Fruit fly (Drosophila melanogaster) whole organism, embryonic: ENCODE results near the gene Rab3GAP1.

ENCODE experiments used
- Ada2b ChIP-seq: fragments of 200-800 bp; sonication (Bioruptor generic); IDR thresholded peaks from 2 replicates; pipeline ENCODE4 v1.3.6; 2022; ENCODE audit warnings: missing biosample characterization, missing genetic modification characterization
- Atf3 ChIP-seq: fragments of 200-800 bp; sonication (Bioruptor generic); optimal IDR thresholded peaks from 3 replicates; lab custom pipeline; 2016; ENCODE audit warnings: missing biosample characterization, missing genetic modification characterization
- CG10654 ChIP-seq: fragments of 200-800 bp; sonication (Bioruptor generic); optimal IDR thresholded peaks from 2 replicates; lab custom pipeline; 2016; ENCODE audit warnings: missing biosample characterization, missing genetic modification characterization
- CG12104 ChIP-seq: fragments of 200-800 bp; sonication (Bioruptor generic); optimal IDR thresholded peaks from 3 replicates; lab custom pipeline; 2016; ENCODE audit warnings: missing biosample characterization, missing genetic modification characterization
- CG12942 ChIP-seq: fragments of 200-800 bp; sonication (Bioruptor generic); optimal IDR thresholded peaks from 3 replicates; lab custom pipeline; 2016; ENCODE audit warnings: missing biosample characterization, missing genetic modification characterization
- CG14014 ChIP-seq: fragments of 200-800 bp; sonication (Bioruptor generic); IDR thresholded peaks from 2 replicates; pipeline ENCODE4 v1.3.6; 2022; ENCODE audit warnings: missing biosample characterization, missing genetic modification characterization
- CG15011 ChIP-seq: fragments of 200-800 bp; sonication (Bioruptor generic); optimal IDR thresholded peaks from 3 replicates; lab custom pipeline; 2018; ENCODE audit warnings: missing biosample characterization, mild to moderate bottlenecking, missing genetic modification characterization
- CG16815 ChIP-seq: fragments of 200-800 bp; sonication (Bioruptor generic); optimal IDR thresholded peaks from 3 replicates; lab custom pipeline; 2017; ENCODE audit warnings: missing biosample characterization, mild to moderate bottlenecking, missing genetic modification characterization
- CG17829 ChIP-seq: fragments of 200-800 bp; optimal IDR thresholded peaks from 2 replicates; lab custom pipeline; 2019; ENCODE audit warnings: missing biosample characterization, mild to moderate bottlenecking, missing genetic modification characterization, moderate library complexity
- CG2712 ChIP-seq: fragments of 200-800 bp; optimal IDR thresholded peaks from 3 replicates; lab custom pipeline; 2019; ENCODE audit warnings: missing biosample characterization, mild to moderate bottlenecking, missing genetic modification characterization, moderate library complexity
- CG31224 ChIP-seq: fragments of 200-800 bp; sonication (Bioruptor generic); IDR thresholded peaks from 2 replicates; pipeline ENCODE4 v1.3.6; 2022; ENCODE audit warnings: missing biosample characterization, missing genetic modification characterization
- CG34376 ChIP-seq: fragments of 200-800 bp; sonication (Bioruptor generic); optimal IDR thresholded peaks from 2 replicates; lab custom pipeline; 2018; ENCODE audit warnings: missing biosample characterization, mild to moderate bottlenecking, missing genetic modification characterization
- CG4328 ChIP-seq: fragments of 200-800 bp; sonication (Bioruptor generic); optimal IDR thresholded peaks from 3 replicates; lab custom pipeline; 2017; ENCODE audit warnings: missing biosample characterization, missing genetic modification reagents, missing genetic modification characterization
- CG4854 ChIP-seq: fragments of 200-800 bp; sonication (Bioruptor generic); optimal IDR thresholded peaks from 2 replicates; lab custom pipeline; 2016; ENCODE audit warnings: missing biosample characterization, missing genetic modification characterization, inconsistent platforms
- CG6654 ChIP-seq: fragments of 200-800 bp; sonication (Bioruptor generic); optimal IDR thresholded peaks from 2 replicates; lab custom pipeline; 2017; ENCODE audit warnings: missing biosample characterization, mild to moderate bottlenecking, missing genetic modification characterization
- CG7839 ChIP-seq: fragments of 200-800 bp; sonication (Bioruptor generic); optimal IDR thresholded peaks from 3 replicates; lab custom pipeline; 2018; ENCODE audit warnings: missing biosample characterization, mild to moderate bottlenecking, missing genetic modification characterization, moderate library complexity
- CG7987 ChIP-seq: fragments of 200-800 bp; sonication (Bioruptor generic); optimal IDR thresholded peaks from 2 replicates; lab custom pipeline; 2018; ENCODE audit warnings: missing biosample characterization, mild to moderate bottlenecking, missing genetic modification characterization, moderate library complexity
- CG9437 ChIP-seq: fragments of 200-800 bp; sonication (Bioruptor generic); optimal IDR thresholded peaks from 2 replicates; lab custom pipeline; 2018; ENCODE audit warnings: missing biosample characterization, mild to moderate bottlenecking, missing genetic modification characterization
- CHES-1-like ChIP-seq: fragments of 200-800 bp; sonication (Bioruptor generic); optimal IDR thresholded peaks from 2 replicates; lab custom pipeline; 2016; ENCODE audit warnings: missing biosample characterization, missing genetic modification characterization
- CTCF ChIP-seq: fragments of 200-800 bp; sonication (Bioruptor generic); optimal IDR thresholded peaks from 2 replicates; lab custom pipeline; 2017; ENCODE audit warnings: missing biosample characterization, mild to moderate bottlenecking, missing genetic modification characterization, moderate library complexity
- CoRest ChIP-seq: fragments of 200-800 bp; sonication (Bioruptor generic); optimal IDR thresholded peaks from 3 replicates; lab custom pipeline; 2018; ENCODE audit warnings: missing biosample characterization, mild to moderate bottlenecking, missing genetic modification characterization, moderate library complexity
- CrebB ChIP-seq: fragments of 200-800 bp; sonication (Bioruptor generic); optimal IDR thresholded peaks from 3 replicates; lab custom pipeline; 2018; ENCODE audit warnings: missing biosample characterization, mild to moderate bottlenecking, missing genetic modification characterization
- Dad ChIP-seq: fragments of 200-800 bp; sonication (Bioruptor generic); optimal IDR thresholded peaks from 3 replicates; lab custom pipeline; 2016; ENCODE audit warnings: missing biosample characterization, missing genetic modification characterization
- Dfd ChIP-seq, 2 experiments: fragments of >200 bp; optimal IDR thresholded peaks; 2 replicates each; lab custom pipeline; 2017; ENCODE audit warnings: missing biosample characterization in 2 of 2, missing genetic modification characterization in 2 of 2
- GATAe ChIP-seq: fragments of 200-800 bp; sonication (Bioruptor generic); conservative IDR thresholded peaks from 2 replicates; pipeline ENCODE4 v1.3.6; 2022; ENCODE audit warnings: missing biosample characterization, missing genetic modification characterization
- Gsc ChIP-seq: fragments of 200-800 bp; sonication (Bioruptor generic); IDR thresholded peaks from 2 replicates; pipeline ENCODE4 v1.3.6; 2022; ENCODE audit warnings: missing biosample characterization, missing genetic modification characterization
- Lpt ChIP-seq: fragments of >200 bp; optimal IDR thresholded peaks from 2 replicates; lab custom pipeline; 2018; ENCODE audit warnings: missing biosample characterization, missing genetic modification characterization
- Neu2 ChIP-seq: fragments of 200-800 bp; sonication (Bioruptor generic); optimal IDR thresholded peaks from 3 replicates; lab custom pipeline; 2016; ENCODE audit warnings: missing biosample characterization, missing genetic modification characterization, borderline replicate concordance
- Sry-β ChIP-seq: fragments of 200-800 bp; sonication (Bioruptor generic); optimal IDR thresholded peaks from 2 replicates; lab custom pipeline; 2018; ENCODE audit warnings: missing biosample characterization, mild to moderate bottlenecking, missing genetic modification characterization, moderate library complexity
- Tbp ChIP-seq: fragments of >200 bp; optimal IDR thresholded peaks from 2 replicates; lab custom pipeline; 2018; ENCODE audit warnings: missing biosample characterization, missing genetic modification characterization
- Vsx1 ChIP-seq: fragments of 200-800 bp; sonication (Bioruptor generic); optimal IDR thresholded peaks from 2 replicates; lab custom pipeline; 2017; ENCODE audit warnings: missing biosample characterization, mild to moderate bottlenecking, missing genetic modification characterization, missing genetic modification reagents
- ab ChIP-seq: fragments of 200-800 bp; sonication (Bioruptor generic); optimal IDR thresholded peaks from 2 replicates; lab custom pipeline; 2016; ENCODE audit warnings: missing biosample characterization, missing genetic modification characterization
- ash1 ChIP-seq: fragments of 200-800 bp; sonication (Bioruptor generic); optimal IDR thresholded peaks from 2 replicates; lab custom pipeline; 2018; ENCODE audit warnings: missing biosample characterization, mild to moderate bottlenecking, missing genetic modification characterization
- cad ChIP-seq: fragments of >200 bp; optimal IDR thresholded peaks from 2 replicates; lab custom pipeline; 2017; ENCODE audit warnings: missing biosample characterization, missing genetic modification characterization
- eyg ChIP-seq: fragments of 200-800 bp; sonication (Bioruptor generic); optimal IDR thresholded peaks from 3 replicates; lab custom pipeline; 2016; ENCODE audit warnings: missing biosample characterization, missing genetic modification characterization
- fd96Cb ChIP-seq: fragments of 200-800 bp; sonication (Bioruptor generic); optimal IDR thresholded peaks from 2 replicates; lab custom pipeline; 2018; ENCODE audit warnings: missing biosample characterization, mild to moderate bottlenecking, missing genetic modification characterization, moderate library complexity
- gsb-n ChIP-seq: fragments of 200-800 bp; sonication (Bioruptor generic); optimal IDR thresholded peaks from 3 replicates; lab custom pipeline; 2018; ENCODE audit warnings: missing biosample characterization, mild to moderate bottlenecking, missing genetic modification characterization
- hb ChIP-seq: fragments of 200-800 bp; sonication (Bioruptor generic); IDR thresholded peaks from 3 replicates; pipeline ENCODE4 v1.3.6; 2022; ENCODE audit warnings: missing biosample characterization, missing genetic modification characterization; ENCODE audit not compliant: partially characterized antibody
- insv ChIP-seq, 2 experiments: fragments of 200-800 bp; sonication (Bioruptor generic); optimal IDR thresholded peaks; 3 replicates each; lab custom pipeline; 2016 to 2018; ENCODE audit warnings: missing biosample characterization in 2 of 2, missing genetic modification characterization in 2 of 2
- lmd ChIP-seq: fragments of 200-800 bp; sonication (Bioruptor generic); IDR thresholded peaks from 2 replicates; pipeline ENCODE4 v1.3.6; 2022; ENCODE audit warnings: missing biosample characterization, missing genetic modification characterization
- lola ChIP-seq, 3 experiments: fragments of >200 bp in 2 of 3; fragments of 200-800 bp in 1 of 3; sonication (Bioruptor generic) in 1 of 3; optimal IDR thresholded peaks; 2 replicates each; lab custom pipeline; 2017 to 2019; ENCODE audit warnings: missing biosample characterization in 3 of 3, missing genetic modification characterization in 3 of 3, mild to moderate bottlenecking in 1 of 3, moderate library complexity in 1 of 3
- mld ChIP-seq: fragments of 200-800 bp; sonication (Bioruptor generic); IDR thresholded peaks from 3 replicates; pipeline ENCODE4 v1.3.6; 2022; ENCODE audit warnings: missing biosample characterization, missing genetic modification characterization; ENCODE audit not compliant: partially characterized antibody
- nom ChIP-seq: fragments of 200-800 bp; sonication (Bioruptor generic); optimal IDR thresholded peaks from 2 replicates; lab custom pipeline; 2017; ENCODE audit warnings: missing biosample characterization, missing genetic modification characterization, mild to moderate bottlenecking, moderate library complexity, missing genetic modification reagents
- oc ChIP-seq: fragments of 200-800 bp; sonication (Bioruptor generic); optimal IDR thresholded peaks from 2 replicates; lab custom pipeline; 2018; ENCODE audit warnings: missing biosample characterization, mild to moderate bottlenecking, missing genetic modification characterization, moderate library complexity
- org-1 ChIP-seq: fragments of 200-800 bp; sonication (Bioruptor generic); optimal IDR thresholded peaks from 2 replicates; lab custom pipeline; 2017; ENCODE audit warnings: missing biosample characterization, missing genetic modification characterization
- pros ChIP-seq: fragments of 200-800 bp; sonication (Bioruptor generic); optimal IDR thresholded peaks from 3 replicates; lab custom pipeline; 2019; ENCODE audit warnings: missing biosample characterization, mild to moderate bottlenecking, missing genetic modification characterization, moderate library complexity
- scrt ChIP-seq: fragments of 200-800 bp; sonication (Bioruptor generic); optimal IDR thresholded peaks from 2 replicates; lab custom pipeline; 2018; ENCODE audit warnings: missing biosample characterization, mild to moderate bottlenecking, missing genetic modification characterization, moderate library complexity
- sim ChIP-seq: fragments of 200-800 bp; sonication (Bioruptor generic); IDR thresholded peaks from 2 replicates; pipeline ENCODE4 v1.3.6; 2022; ENCODE audit warnings: missing biosample characterization, missing genetic modification characterization
- tna ChIP-seq: fragments of 200-800 bp; sonication (Bioruptor generic); IDR thresholded peaks from 2 replicates; pipeline ENCODE4 v1.3.6; 2022; ENCODE audit warnings: missing biosample characterization, missing genetic modification characterization; ENCODE audit not compliant: partially characterized antibody
- toy ChIP-seq: fragments of 200-800 bp; sonication (Bioruptor generic); IDR thresholded peaks from 2 replicates; pipeline ENCODE4 v1.3.6; 2022; ENCODE audit warnings: missing biosample characterization, missing genetic modification characterization
- zf30C ChIP-seq: fragments of 200-800 bp; sonication (Bioruptor generic); optimal IDR thresholded peaks from 3 replicates; lab custom pipeline; 2018; ENCODE audit warnings: missing biosample characterization, mild to moderate bottlenecking, missing genetic modification characterization

Gene Rab3GAP1

dm6 chr2L:1611122-1611521 is at the start of gene Rab3GAP1, which contains the start of gene CG14352 (continued):
- TF ChIP-seq Tbp (GFP tag; lab: Kevin White, UChicago) (no peak), CG7987 (GFP tag; lab: Kevin White, UChicago) (peak; percentile 47), nom (peak; percentile 13), ab (GFP tag; lab: Kevin White, UChicago) (peak; percentile 78), CG7839 (tag; lab: Kevin White, UChicago) (peak; percentile 88), Dad (GFP tag; lab: Kevin White, UChicago) (peak; percentile 50), pros (GFP tag; lab: Kevin White, UChicago) (no peak), Gsc (peak; percentile 57), tna (no peak), lola (GFP tag; optimal IDR thresholded peaks at IDR 0.05; lab: Kevin White, UChicago) (peak in 1 of 3 experiments; percentile 85), gsb-n (tag; lab: Kevin White, UChicago) (peak; percentile 65), zf30C (GFP tag; lab: Kevin White, UChicago) (no peak), GATAe (GFP tag; lab: Robert Waterston, UW) (no peak; the same call in 1 of the 2 replicates), CG9437 (GFP tag; lab: Kevin White, UChicago) (peak; percentile 69), mld (GFP tag; lab: Robert Waterston, UW) (no peak), CG15011 (GFP tag; lab: Kevin White, UChicago) (peak; percentile 12), hb (GFP tag; lab: Robert Waterston, UW) (no peak), Vsx1 (GFP tag; lab: Kevin White, UChicago) (no peak), ash1 (no peak), eyg (GFP tag; lab: Kevin White, UChicago) (peak; percentile 38), CG4328 (GFP tag; lab: Kevin White, UChicago) (peak; percentile 73), Neu2 (GFP tag; lab: Kevin White, UChicago) (peak; percentile 38), Dfd (GFP tag; optimal IDR thresholded peaks at IDR 0.05; lab: Kevin White, UChicago) (peak in 1 of 2 experiments; percentile 30), oc (peak; percentile 45), CG12104 (GFP tag; lab: Kevin White, UChicago) (peak; percentile 80), CG17829 (tag; lab: Kevin White, UChicago) (peak; percentile 86), CrebB (tag; lab: Kevin White, UChicago) (peak; percentile 3), CG6654 (GFP tag; lab: Kevin White, UChicago) (peak; percentile 64), CG14014 (GFP tag; lab: Robert Waterston, UW) (peak; percentile 83), CTCF (GFP tag; lab: Kevin White, UChicago) (no peak), CG4854 (GFP tag; lab: Kevin White, UChicago) (peak; percentile 81), toy (peak; percentile 43; the same call in 1 of the 2 replicates), Ada2b (GFP tag; lab: Robert Waterston, UW) (peak; percentile 83), CG12942 (GFP tag; lab: Kevin White, UChicago) (peak; percentile 85), cad (GFP tag; lab: Kevin White, UChicago) (no peak), org-1 (GFP tag; lab: Kevin White, UChicago) (peak; percentile 46), CG10654 (GFP tag; lab: Kevin White, UChicago) (peak; percentile 90), CG34376 (GFP tag; lab: Kevin White, UChicago) (peak; percentile 72), Atf3 (peak; percentile 73), sim (GFP tag; lab: Robert Waterston, UW) (no peak), CG31224 (GFP tag; lab: Robert Waterston, UW) (peak; percentile 63), Sry-β (GFP tag; lab: Kevin White, UChicago) (no peak), fd96Cb (tag; lab: Kevin White, UChicago) (peak; percentile 84), CG2712 (peak; percentile 87), CoRest (peak; percentile 92), insv (GFP tag; optimal IDR thresholded peaks at IDR 0.05; lab: Kevin White, UChicago) (peak in 1 of 2 experiments; percentile 46), Lpt (GFP tag; lab: Kevin White, UChicago) (no peak), CG16815 (GFP tag; lab: Kevin White, UChicago) (peak; percentile 86), scrt (GFP tag; lab: Kevin White, UChicago) (no peak), CHES-1-like (GFP tag; lab: Kevin White, UChicago) (peak; percentile 94), lmd (GFP tag; lab: Robert Waterston, UW) (peak; percentile 87)
